Worm (Caenorhabditis elegans): ENCODE results near the gene hsp-43.

The hsp-43 gene

DNA sequence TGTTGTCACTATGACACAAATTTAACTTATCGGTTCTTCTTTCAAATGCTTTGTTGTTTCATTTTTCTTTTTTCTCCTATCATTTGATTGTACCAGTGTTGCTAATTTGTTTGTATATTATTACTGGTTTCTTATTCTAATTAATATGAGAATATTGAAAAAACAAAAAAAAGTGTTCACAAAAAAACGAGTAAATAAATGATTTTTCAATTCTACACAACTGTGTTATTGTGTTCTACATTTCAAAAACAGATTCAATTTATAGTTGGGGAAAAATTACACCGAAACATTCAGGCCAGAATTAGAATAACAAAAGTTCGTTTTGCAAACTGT is 18.2 kb upstream of the hsp-43 start:
- TF ChIP-seq unc-39 (tag; optimal IDR thresholded peaks at IDR 0.05) = no peak
- TF ChIP-seq pha-4 (tag; optimal IDR thresholded peaks at IDR 0.05) = peak; percentile 68
- peak; percentile 50 for TF ChIP-seq fos-1 (tag; optimal IDR thresholded peaks at IDR 0.05)

- TF ChIP-seq nhr-12 (tag; optimal IDR thresholded peaks at IDR 0.05) = no peak
- TF ChIP-seq lin-39 (tag; optimal IDR thresholded peaks at IDR 0.05) = no peak
- peak; percentile 39 for TF ChIP-seq nhr-43 (tag; optimal IDR thresholded peaks at IDR 0.05; ENCODE audit: poor library complexity, severe bottlenecking)
- peak; percentile 85 for TF ChIP-seq ama-1 (optimal IDR thresholded peaks at IDR 0.05)
Measured at ce11 chrX:6253160-6253559, 17.8 kb upstream of the hsp-43 start.

ce11 chrX:6252752-6253151 is 17.4 kb upstream of the hsp-43 start:
- TF ChIP-seq nhr-28 (tag; optimal IDR thresholded peaks at IDR 0.05) (no peak), nhr-11 (tag; optimal IDR thresholded peaks at IDR 0.05) (no peak), ama-1 (optimal IDR thresholded peaks at IDR 0.05) (peak; percentile 91), nhr-23 (tag; optimal IDR thresholded peaks at IDR 0.05) (no peak), ztf-11 (tag; optimal IDR thresholded peaks at IDR 0.05) (no peak)

DNA sequence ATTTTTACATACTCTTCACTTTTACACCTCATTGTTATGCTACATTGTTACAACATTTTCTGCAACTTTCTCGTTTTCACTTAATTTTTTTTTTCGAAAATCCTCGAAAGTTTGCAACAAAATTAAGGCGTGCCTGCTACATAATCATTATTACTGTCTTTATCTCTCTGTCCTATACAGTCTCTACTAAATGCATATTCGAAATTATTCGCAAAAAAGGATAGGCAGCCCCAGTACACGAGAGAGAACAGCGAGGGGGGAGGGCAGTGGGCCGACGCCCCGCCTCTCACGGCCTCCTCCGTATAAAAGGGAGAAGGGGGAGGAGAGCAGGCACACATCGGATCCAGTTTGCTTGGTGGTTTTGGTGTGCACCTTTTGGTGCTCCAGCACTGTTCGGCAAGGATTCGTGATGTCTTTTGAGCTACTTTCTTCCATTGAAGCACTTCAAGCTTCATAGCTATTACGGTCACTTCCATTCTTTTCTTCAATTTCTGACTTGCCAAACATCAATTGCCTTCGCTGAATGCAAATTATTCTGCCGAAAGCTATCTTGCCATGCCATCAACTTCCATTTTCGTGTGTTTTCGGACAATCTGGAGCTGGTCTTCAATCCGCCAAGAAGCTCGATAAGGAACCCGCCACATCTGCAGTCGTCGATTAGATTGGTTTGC is 16.7 kb upstream of the hsp-43 start:
- no peak for TF ChIP-seq pha-4 (tag; optimal IDR thresholded peaks at IDR 0.05)
- TF ChIP-seq tbx-2 (tag; optimal IDR thresholded peaks at IDR 0.05) = peak; percentile 16
- no peak for TF ChIP-seq fkh-2 (tag; optimal IDR thresholded peaks at IDR 0.05)
- TF ChIP-seq unc-39 (tag; optimal IDR thresholded peaks at IDR 0.05) = no peak
- peak; percentile 35 for TF ChIP-seq pqm-1 (tag; optimal IDR thresholded peaks at IDR 0.05)
- no peak for TF ChIP-seq fkh-10 (GFP tag; optimal IDR thresholded peaks at IDR 0.05)
- TF ChIP-seq daf-12 (tag; optimal IDR thresholded peaks at IDR 0.05) = no peak
- TF ChIP-seq zag-1 (tag; optimal IDR thresholded peaks at IDR 0.05) = no peak
- peak; percentile 22 for TF ChIP-seq R02D3.7 (tag; optimal IDR thresholded peaks at IDR 0.05)
- no peak for TF ChIP-seq skn-1 (tag; optimal IDR thresholded peaks at IDR 0.05)
- TF ChIP-seq nhr-12 (tag; optimal IDR thresholded peaks at IDR 0.05) = no peak
- TF ChIP-seq nhr-43 (tag; optimal IDR thresholded peaks at IDR 0.05; ENCODE audit: poor library complexity, severe bottlenecking) = peak; percentile 9
- peak in 1 of 3 experiments; percentile 32 for TF ChIP-seq elt-3 (tag; optimal IDR thresholded peaks at IDR 0.05)
- TF ChIP-seq hmg-11 (tag; optimal IDR thresholded peaks at IDR 0.05) = peak; percentile 52
- no peak for TF ChIP-seq fos-1 (tag; optimal IDR thresholded peaks at IDR 0.05)
- peak; percentile 6 for TF ChIP-seq jun-1 (tag; optimal IDR thresholded peaks at IDR 0.05)
- TF ChIP-seq egl-5 (tag; optimal IDR thresholded peaks at IDR 0.05) = no peak
- no peak for TF ChIP-seq ceh-16 (tag; optimal IDR thresholded peaks at IDR 0.05)
- TF ChIP-seq lin-15B (tag; optimal IDR thresholded peaks at IDR 0.05) = no peak
- TF ChIP-seq egl-27 (tag; optimal IDR thresholded peaks at IDR 0.05) = no peak
- no peak for TF ChIP-seq ztf-4 (tag; optimal IDR thresholded peaks at IDR 0.05)
- TF ChIP-seq aly-2 (tag; optimal IDR thresholded peaks at IDR 0.05) = no peak
- TF ChIP-seq sea-2 (GFP tag; optimal IDR thresholded peaks at IDR 0.05) = no peak
- TF ChIP-seq mdl-1 (tag; optimal IDR thresholded peaks at IDR 0.05) = no peak
- no peak for TF ChIP-seq nhr-28 (tag; optimal IDR thresholded peaks at IDR 0.05)
- TF ChIP-seq elt-1 (tag; optimal IDR thresholded peaks at IDR 0.05) = no peak
- TF ChIP-seq nhr-11 (tag; optimal IDR thresholded peaks at IDR 0.05) = no peak
- TF ChIP-seq snpc-4 (tag; optimal IDR thresholded peaks at IDR 0.05) = no peak
- no peak for TF ChIP-seq nhr-67 (tag; optimal IDR thresholded peaks at IDR 0.05)
- TF ChIP-seq lsy-12 (tag; optimal IDR thresholded peaks at IDR 0.05) = peak; percentile 82
- no peak for TF ChIP-seq nhr-76 (tag; optimal IDR thresholded peaks at IDR 0.05)
- TF ChIP-seq nfya-1 (tag; optimal IDR thresholded peaks at IDR 0.05; ENCODE audit: insufficient read depth) = peak; percentile 44
- no peak for TF ChIP-seq mml-1 (tag; optimal IDR thresholded peaks at IDR 0.05)
- no peak for TF ChIP-seq eor-1 (tag; optimal IDR thresholded peaks at IDR 0.05)
- TF ChIP-seq nhr-77 (tag; optimal IDR thresholded peaks at IDR 0.05) = no peak
- peak; percentile 28 for TF ChIP-seq lin-39 (tag; optimal IDR thresholded peaks at IDR 0.05)
- TF ChIP-seq nhr-25 (tag; optimal IDR thresholded peaks at IDR 0.05) = no peak
- no peak for TF ChIP-seq ceh-82 (tag; optimal IDR thresholded peaks at IDR 0.05)
- TF ChIP-seq unc-62 (GFP tag; optimal IDR thresholded peaks at IDR 0.05) = no peak
- TF ChIP-seq ZK546.5 (tag; optimal IDR thresholded peaks at IDR 0.05) = no peak
- TF ChIP-seq ceh-28 (tag; optimal IDR thresholded peaks at IDR 0.05) = no peak
- no peak for TF ChIP-seq nhr-237 (tag; optimal IDR thresholded peaks at IDR 0.05)
- TF ChIP-seq ztf-11 (tag; optimal IDR thresholded peaks at IDR 0.05) = no peak
- TF ChIP-seq elt-2 (tag; optimal IDR thresholded peaks at IDR 0.05) = peak; percentile 47
- no peak for TF ChIP-seq ceh-9 (tag; optimal IDR thresholded peaks at IDR 0.05)
- peak; percentile 99 for TF ChIP-seq ama-1 (optimal IDR thresholded peaks at IDR 0.05)
- TF ChIP-seq nhr-23 (tag; optimal IDR thresholded peaks at IDR 0.05) = peak; percentile 10
